Fruit fly (Drosophila melanogaster) whole organism, prepupa: ENCODE results near the gene g.

Source experiments
- Blimp-1 ChIP-seq: fragments of 200-800 bp; sonication (Bioruptor generic); optimal IDR thresholded peaks from 3 replicates; lab custom pipeline; 2017; ENCODE audit warnings: missing biosample characterization, missing genetic modification characterization, mild to moderate bottlenecking, moderate library complexity, missing genetic modification reagents
- CG10669 ChIP-seq: fragments of 200-800 bp; sonication (Bioruptor generic); optimal IDR thresholded peaks from 3 replicates; lab custom pipeline; 2018; ENCODE audit warnings: missing biosample characterization, mild to moderate bottlenecking, missing genetic modification characterization, moderate library complexity
- CG11294 ChIP-seq: fragments of 200-800 bp; sonication (Bioruptor generic); IDR thresholded peaks from 2 replicates; pipeline ENCODE4 v1.3.6; 2022; ENCODE audit warnings: missing biosample characterization, missing genetic modification characterization
- CG15336 ChIP-seq: fragments of 200-800 bp; sonication (Bioruptor generic); IDR thresholded peaks from 2 replicates; pipeline ENCODE4 v1.3.6; 2022; ENCODE audit warnings: missing biosample characterization, missing genetic modification characterization
- CG1621 ChIP-seq: fragments of 200-800 bp; sonication (Bioruptor generic); optimal IDR thresholded peaks from 3 replicates; lab custom pipeline; 2018; ENCODE audit warnings: missing biosample characterization, mild to moderate bottlenecking, missing genetic modification characterization
- CG3032 ChIP-seq: fragments of 200-800 bp; optimal IDR thresholded peaks from 2 replicates; lab custom pipeline; 2019; ENCODE audit warnings: missing biosample characterization, mild to moderate bottlenecking, missing genetic modification characterization, moderate library complexity
- CG31627 ChIP-seq: fragments of 200-800 bp; sonication (Bioruptor generic); optimal IDR thresholded peaks from 3 replicates; lab custom pipeline; 2016; ENCODE audit warnings: missing biosample characterization, missing genetic modification characterization
- CG32006 ChIP-seq: fragments of 200-800 bp; sonication (Bioruptor generic); optimal IDR thresholded peaks from 3 replicates; lab custom pipeline; 2017; ENCODE audit warnings: missing biosample characterization, mild to moderate bottlenecking, missing genetic modification characterization
- CG34406 ChIP-seq: fragments of 200-800 bp; sonication (Bioruptor generic); optimal IDR thresholded peaks from 3 replicates; lab custom pipeline; 2016; ENCODE audit warnings: missing biosample characterization, missing genetic modification characterization
- CG3919 ChIP-seq: fragments of 200-800 bp; sonication (Bioruptor generic); optimal IDR thresholded peaks from 3 replicates; lab custom pipeline; 2016; ENCODE audit warnings: missing biosample characterization, missing genetic modification characterization
- CG6163 ChIP-seq: fragments of 200-800 bp; sonication (Bioruptor generic); IDR thresholded peaks from 3 replicates; pipeline ENCODE4 v1.3.6; 2022; ENCODE audit warnings: missing biosample characterization, missing genetic modification characterization
- CG6276 ChIP-seq: fragments of 200-800 bp; sonication (Bioruptor generic); optimal IDR thresholded peaks from 2 replicates; lab custom pipeline; 2017; ENCODE audit warnings: missing biosample characterization, mild to moderate bottlenecking, missing genetic modification characterization
- CG6808 ChIP-seq: fragments of 200-800 bp; sonication (Bioruptor generic); optimal IDR thresholded peaks from 3 replicates; lab custom pipeline; 2017; ENCODE audit warnings: missing biosample characterization, missing genetic modification characterization, mild to moderate bottlenecking, moderate library complexity, missing genetic modification reagents
- CG6854 ChIP-seq: fragments of 200-800 bp; sonication (Bioruptor generic); optimal IDR thresholded peaks from 2 replicates; lab custom pipeline; 2017; ENCODE audit warnings: missing biosample characterization, mild to moderate bottlenecking, missing genetic modification characterization
- CG7368 ChIP-seq: fragments of 200-800 bp; sonication (Bioruptor generic); optimal IDR thresholded peaks from 3 replicates; lab custom pipeline; 2016; ENCODE audit warnings: missing biosample characterization, missing genetic modification characterization
- CG8119 ChIP-seq: fragments of 200-800 bp; sonication (Bioruptor generic); IDR thresholded peaks from 3 replicates; pipeline ENCODE4 v1.3.6; 2022; ENCODE audit warnings: missing biosample characterization, missing genetic modification characterization
- CG8319 ChIP-seq: fragments of 200-800 bp; sonication (Bioruptor generic); optimal IDR thresholded peaks from 3 replicates; lab custom pipeline; 2016; ENCODE audit warnings: missing biosample characterization, missing genetic modification characterization
- CG8632 ChIP-seq: fragments of 200-800 bp; sonication (Bioruptor generic); optimal IDR thresholded peaks from 3 replicates; lab custom pipeline; 2016; ENCODE audit warnings: missing biosample characterization, missing genetic modification characterization
- CG9139 ChIP-seq: fragments of 200-800 bp; sonication (Bioruptor generic); optimal IDR thresholded peaks from 3 replicates; lab custom pipeline; 2017; ENCODE audit warnings: missing biosample characterization, mild to moderate bottlenecking, missing genetic modification characterization
- Eip78C ChIP-seq: fragments of 200-800 bp; sonication (Bioruptor generic); peaks from one replicate; lab custom pipeline; 2016; ENCODE audit warnings: missing biosample characterization, missing genetic modification characterization
- Ets96B ChIP-seq: fragments of 200-800 bp; optimal IDR thresholded peaks from 2 replicates; lab custom pipeline; 2019; ENCODE audit warnings: missing biosample characterization, mild to moderate bottlenecking, missing genetic modification characterization, moderate library complexity
- Hr38 ChIP-seq: sonication (Bioruptor generic); optimal IDR thresholded peaks from 2 replicates; lab custom pipeline; 2016; ENCODE audit warnings: missing biosample characterization, missing genetic modification characterization
- Hr39 ChIP-seq: fragments of 200-800 bp; sonication (Bioruptor generic); optimal IDR thresholded peaks from 2 replicates; lab custom pipeline; 2016; ENCODE audit warnings: missing biosample characterization, missing genetic modification characterization
- Sox14 ChIP-seq: fragments of 200-800 bp; sonication (Bioruptor generic); optimal IDR thresholded peaks from 3 replicates; lab custom pipeline; 2016; ENCODE audit warnings: missing biosample characterization, missing genetic modification characterization
- Sox15 ChIP-seq: fragments of 200-800 bp; sonication (Bioruptor generic); optimal IDR thresholded peaks from 3 replicates; lab custom pipeline; 2016; ENCODE audit warnings: missing biosample characterization, missing genetic modification characterization
- achi ChIP-seq: fragments of 200-800 bp; sonication (Bioruptor generic); optimal IDR thresholded peaks from 3 replicates; lab custom pipeline; 2016; ENCODE audit warnings: missing biosample characterization, missing genetic modification characterization
- acj6 ChIP-seq: fragments of 200-800 bp; sonication (Bioruptor generic); optimal IDR thresholded peaks from 3 replicates; lab custom pipeline; 2016; ENCODE audit warnings: missing biosample characterization, missing genetic modification characterization
- cyc ChIP-seq: fragments of 200-800 bp; sonication (Bioruptor generic); optimal IDR thresholded peaks from 3 replicates; lab custom pipeline; 2016; ENCODE audit warnings: missing biosample characterization, missing genetic modification characterization
- dac ChIP-seq: fragments of 200-800 bp; sonication (Bioruptor generic); optimal IDR thresholded peaks from 2 replicates; lab custom pipeline; 2017; ENCODE audit warnings: missing biosample characterization, mild to moderate bottlenecking, missing genetic modification characterization
- dsx ChIP-seq: fragments of 200-800 bp; optimal IDR thresholded peaks from 3 replicates; lab custom pipeline; 2019; ENCODE audit warnings: missing biosample characterization, mild to moderate bottlenecking, missing genetic modification characterization, moderate library complexity; ENCODE audit not compliant: poor library complexity, severe bottlenecking
- eg ChIP-seq: fragments of 200-800 bp; sonication (Bioruptor generic); IDR thresholded peaks from 3 replicates; pipeline ENCODE4 v1.3.6; 2022; ENCODE audit warnings: missing biosample characterization, missing genetic modification characterization
- esn ChIP-seq: fragments of 200-800 bp; sonication (Bioruptor generic); optimal IDR thresholded peaks from 2 replicates; lab custom pipeline; 2016; ENCODE audit warnings: missing biosample characterization, mild to moderate bottlenecking, missing genetic modification characterization, moderate library complexity
- fkh ChIP-seq: fragments of 200-800 bp; sonication (Bioruptor generic); optimal IDR thresholded peaks from 3 replicates; lab custom pipeline; 2017; ENCODE audit warnings: missing biosample characterization, mild to moderate bottlenecking, missing genetic modification characterization, moderate library complexity
- net ChIP-seq: fragments of 200-800 bp; sonication (Bioruptor generic); optimal IDR thresholded peaks from 3 replicates; lab custom pipeline; 2016; ENCODE audit warnings: missing biosample characterization, missing genetic modification characterization
- salr ChIP-seq, 2 experiments: fragments of 200-800 bp; sonication (Bioruptor generic); optimal IDR thresholded peaks; 3 replicates each; lab custom pipeline; 2016 to 2018; ENCODE audit warnings: missing biosample characterization in 2 of 2, missing genetic modification characterization in 2 of 2, mild to moderate bottlenecking in 1 of 2
- spab ChIP-seq: fragments of 200-800 bp; sonication (Bioruptor generic); optimal IDR thresholded peaks from 2 replicates; lab custom pipeline; 2017; ENCODE audit warnings: missing biosample characterization, mild to moderate bottlenecking, missing genetic modification characterization, missing genetic modification reagents
- ss ChIP-seq, 2 experiments: fragments of 200-800 bp; sonication (Bioruptor generic); optimal IDR thresholded peaks; 2 replicates in 1 of 2; 3 replicates in 1 of 2; lab custom pipeline; 2017 to 2018; ENCODE audit warnings: mild to moderate bottlenecking in 2 of 2, missing biosample characterization in 2 of 2, missing genetic modification characterization in 2 of 2, moderate library complexity in 1 of 2
- svp ChIP-seq: fragments of 200-800 bp; sonication (Bioruptor generic); peaks from one replicate; lab custom pipeline; 2016; ENCODE audit warnings: missing biosample characterization, missing genetic modification characterization

g gene

DNA sequence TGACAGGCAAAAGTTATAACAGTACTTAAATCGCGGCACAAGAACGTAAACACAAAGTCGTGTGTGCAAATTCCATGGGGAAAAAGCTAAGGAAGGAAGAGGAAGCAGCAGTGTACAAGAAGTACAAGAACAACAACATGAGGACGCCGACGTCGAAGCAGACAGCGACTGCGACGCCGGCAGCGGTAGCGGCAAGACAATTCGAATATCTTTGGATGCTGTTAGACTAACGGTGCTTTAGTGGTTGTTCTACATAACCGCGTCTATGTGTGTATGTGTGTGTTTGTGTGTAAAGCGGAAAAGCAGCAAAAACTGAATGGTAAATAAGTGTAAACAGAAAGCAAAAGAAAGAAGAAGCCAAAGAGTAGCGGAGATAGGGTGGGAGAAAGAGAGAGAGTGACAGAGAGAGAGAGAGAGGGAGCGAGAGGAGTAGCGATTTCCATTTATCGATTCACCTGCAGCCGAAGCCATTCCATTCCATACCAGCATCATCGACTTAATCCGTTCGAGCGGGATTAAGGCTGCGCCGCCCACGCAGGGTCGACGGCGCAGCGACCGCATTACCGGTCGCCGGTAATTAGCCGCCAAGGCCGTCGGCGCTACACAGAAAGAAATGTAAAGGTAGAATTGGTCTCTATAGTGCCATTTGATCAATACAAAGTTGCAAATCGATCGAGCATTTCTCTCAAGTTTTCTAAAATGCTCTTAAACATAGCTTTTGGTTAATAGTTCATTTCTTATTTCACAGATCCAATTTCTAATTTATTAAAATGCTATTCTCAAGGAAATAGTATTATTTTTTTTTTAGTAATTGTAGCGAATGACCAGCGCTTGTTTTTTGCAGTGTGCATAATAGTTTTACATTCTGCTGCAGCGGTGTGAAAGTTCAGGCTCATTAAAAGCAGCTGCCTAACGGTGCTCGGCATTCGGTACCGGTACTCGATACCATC is 48.2 kb upstream of the g start (continued):
- TF ChIP-seq CG8119 (peak; percentile 72), cyc (GFP tag; lab: Kevin White, UChicago) (peak; percentile 13), CG10669 (GFP tag; lab: Kevin White, UChicago) (peak; percentile 33), CG6276 (GFP tag; lab: Kevin White, UChicago) (peak; percentile 68), CG6854 (no peak), CG7368 (peak; percentile 3), CG34406 (peak; percentile 25), spab (GFP tag; lab: Kevin White, UChicago) (no peak), CG32006 (GFP tag; lab: Kevin White, UChicago) (peak; percentile 89), acj6 (GFP tag; lab: Kevin White, UChicago) (peak; percentile 57), Hr38 (no peak), CG8319 (GFP tag; lab: Kevin White, UChicago) (no peak), CG8632 (GFP tag; lab: Kevin White, UChicago) (no peak), eg (peak; percentile 74), Ets96B (tag; lab: Kevin White, UChicago) (peak; percentile 27), CG15336 (peak; percentile 77), CG11294 (GFP tag; lab: Robert Waterston, UW) (peak; percentile 57)

- TF ChIP-seq CG3919 (GFP tag; lab: Kevin White, UChicago), result peak; percentile 17
- TF ChIP-seq esn (GFP tag; lab: Kevin White, UChicago), result peak; percentile 10
- TF ChIP-seq CG6163, result 0 out of 3 replicates have a peak, but pooled peaks have one; percentile 45
- peak; percentile 15 for TF ChIP-seq dac (GFP tag; lab: Kevin White, UChicago)
- no peak for TF ChIP-seq CG31627 (GFP tag; lab: Kevin White, UChicago)
- TF ChIP-seq Sox15 (GFP tag; lab: Kevin White, UChicago), result no peak
- peak; percentile 10 for TF ChIP-seq CG6854
- TF ChIP-seq CG3032 (tag; lab: Kevin White, UChicago), result peak; percentile 2
- peak; percentile 29 for TF ChIP-seq dsx (GFP tag; lab: Kevin White, UChicago)
- TF ChIP-seq salr (GFP tag; optimal IDR thresholded peaks at IDR 0.05; lab: Kevin White, UChicago), result no peak
- TF ChIP-seq Hr39 (GFP tag; lab: Kevin White, UChicago), result no peak
- TF ChIP-seq CG8632 (GFP tag; lab: Kevin White, UChicago), result no peak
- TF ChIP-seq CG15336, result no peak
- TF ChIP-seq CG32006 (GFP tag; lab: Kevin White, UChicago), result peak; percentile 15
- no peak for TF ChIP-seq achi (GFP tag; lab: Kevin White, UChicago)
- TF ChIP-seq svp (GFP tag; lab: Kevin White, UChicago), result peak; percentile 32
- peak; percentile 18 for TF ChIP-seq CG6808 (GFP tag; lab: Kevin White, UChicago)
- TF ChIP-seq CG1621, result no peak
- no peak for TF ChIP-seq CG6276 (GFP tag; lab: Kevin White, UChicago)
- peak in 1 of 2 experiments; percentile 23 for TF ChIP-seq ss (GFP tag; optimal IDR thresholded peaks at IDR 0.05; lab: Kevin White, UChicago)
- peak; percentile 9 for TF ChIP-seq net (GFP tag; lab: Kevin White, UChicago)
- peak; percentile 47; the same call in 2 of the 3 replicates for TF ChIP-seq eg
- TF ChIP-seq Blimp-1 (GFP tag; lab: Kevin White, UChicago), result peak; percentile 91
- TF ChIP-seq CG8119, result 0 out of 3 replicates have a peak, but pooled peaks have one; percentile 12
- peak; percentile 26 for TF ChIP-seq fkh (GFP tag; lab: Kevin White, UChicago)
- TF ChIP-seq Eip78C (GFP tag; lab: Kevin White, UChicago), result peak; percentile 1
- peak; percentile 38 for TF ChIP-seq Sox14
- TF ChIP-seq CG9139 (GFP tag; lab: Kevin White, UChicago), result no peak
Measured at dm6 chrX:13783534-13783949, 47.5 kb upstream of the g start, which contains the start of gene inaE. Gene inaE, plus strand, starts transcription at chrX:13783714.
